Fruit fly (Drosophila melanogaster) whole organism, pupa: ENCODE measurements around the gene Eig71Eh.
A peak's percentile ranks its signal among the peaks of the same experiment; 100 is the strongest.

Experiments
- CG10348 ChIP-seq: fragments of 200-800 bp; sonication (Bioruptor generic); IDR thresholded peaks from 2 replicates; pipeline ENCODE4 v1.3.6; 2022; ENCODE audit warnings: missing biosample characterization, missing genetic modification characterization
- CG12605 ChIP-seq: fragments of 200-800 bp; sonication (Bioruptor generic); IDR thresholded peaks from 2 replicates; pipeline ENCODE4 v1.3.6; 2022; ENCODE audit warnings: missing biosample characterization, missing genetic modification characterization
- CG13204 ChIP-seq: fragments of 200-800 bp; sonication (Bioruptor generic); optimal IDR thresholded peaks from 2 replicates; lab custom pipeline; 2018; ENCODE audit warnings: missing biosample characterization, mild to moderate bottlenecking, missing genetic modification characterization, moderate library complexity
- CG14655 ChIP-seq: fragments of 200-800 bp; sonication (Bioruptor generic); optimal IDR thresholded peaks from 3 replicates; lab custom pipeline; 2017; ENCODE audit warnings: mild to moderate bottlenecking, missing biosample characterization, missing genetic modification reagents, missing genetic modification characterization
- CG15710 ChIP-seq: fragments of 200-800 bp; sonication (Bioruptor generic); optimal IDR thresholded peaks from 2 replicates; lab custom pipeline; 2018; ENCODE audit warnings: missing biosample characterization, mild to moderate bottlenecking, missing genetic modification characterization, moderate library complexity
- CG17806 ChIP-seq: fragments of 200-800 bp; sonication (Bioruptor generic); optimal IDR thresholded peaks from 2 replicates; lab custom pipeline; 2018; ENCODE audit warnings: missing biosample characterization, mild to moderate bottlenecking, missing genetic modification characterization, moderate library complexity
- CG32121 ChIP-seq: fragments of 200-800 bp; sonication (Bioruptor generic); IDR thresholded peaks from 2 replicates; pipeline ENCODE4 v1.3.6; 2022; ENCODE audit warnings: missing biosample characterization, missing genetic modification characterization
- CG34367 ChIP-seq: fragments of 200-800 bp; sonication (Bioruptor generic); optimal IDR thresholded peaks from 2 replicates; lab custom pipeline; 2018; ENCODE audit warnings: missing biosample characterization, mild to moderate bottlenecking, missing genetic modification characterization
- CG4496 ChIP-seq: fragments of 200-800 bp; sonication (Bioruptor generic); IDR thresholded peaks from 3 replicates; pipeline ENCODE4 v1.3.6; 2022; ENCODE audit warnings: missing biosample characterization, missing genetic modification characterization
- CG8159 ChIP-seq: fragments of 200-800 bp; sonication (Bioruptor generic); optimal IDR thresholded peaks from 3 replicates; lab custom pipeline; 2018; ENCODE audit warnings: missing biosample characterization, mild to moderate bottlenecking, missing genetic modification characterization, moderate library complexity
- CG8301 ChIP-seq: fragments of 200-800 bp; sonication (Bioruptor generic); optimal IDR thresholded peaks from 2 replicates; lab custom pipeline; 2018; ENCODE audit warnings: missing biosample characterization, mild to moderate bottlenecking, missing genetic modification characterization
- CG9948 ChIP-seq: fragments of 200-800 bp; sonication (Bioruptor generic); optimal IDR thresholded peaks from 2 replicates; lab custom pipeline; 2018; ENCODE audit warnings: missing biosample characterization, mild to moderate bottlenecking, missing genetic modification characterization, moderate library complexity
- D1 ChIP-seq: fragments of 200-800 bp; sonication (Bioruptor generic); optimal IDR thresholded peaks from 2 replicates; lab custom pipeline; 2018; ENCODE audit warnings: missing biosample characterization, mild to moderate bottlenecking, missing genetic modification characterization, moderate library complexity
- EcR ChIP-seq: fragments of 200-800 bp; sonication (Bioruptor generic); optimal IDR thresholded peaks from 3 replicates; lab custom pipeline; 2019; ENCODE audit warnings: missing biosample characterization, missing genetic modification characterization, mild to moderate bottlenecking, moderate library complexity, missing genetic modification reagents
- Ets98B ChIP-seq: fragments of 200-800 bp; sonication (Bioruptor generic); IDR thresholded peaks from 2 replicates; pipeline ENCODE4 v1.3.6; 2022; ENCODE audit warnings: missing biosample characterization, missing genetic modification characterization
- Pif1A ChIP-seq: fragments of 200-800 bp; sonication (Bioruptor generic); optimal IDR thresholded peaks from 3 replicates; lab custom pipeline; 2016; ENCODE audit warnings: missing biosample characterization, missing genetic modification characterization
- Pif1B ChIP-seq: fragments of 200-800 bp; sonication (Bioruptor generic); optimal IDR thresholded peaks from 3 replicates; lab custom pipeline; 2016; ENCODE audit warnings: missing biosample characterization, missing genetic modification characterization
- Snoo ChIP-seq: fragments of 200-800 bp; sonication (Bioruptor generic); optimal IDR thresholded peaks from 3 replicates; lab custom pipeline; 2017; ENCODE audit warnings: missing biosample characterization, mild to moderate bottlenecking, missing genetic modification characterization, inconsistent platforms
- fd96Ca ChIP-seq: fragments of 200-800 bp; sonication (Bioruptor generic); IDR thresholded peaks from 3 replicates; pipeline ENCODE4 v1.3.6; 2022; ENCODE audit warnings: missing biosample characterization, missing genetic modification characterization
- gl ChIP-seq: fragments of 200-800 bp; sonication (Bioruptor generic); optimal IDR thresholded peaks from 2 replicates; lab custom pipeline; 2018; ENCODE audit warnings: missing biosample characterization, mild to moderate bottlenecking, missing genetic modification characterization
- rn ChIP-seq: fragments of 200-800 bp; sonication (Bioruptor generic); IDR thresholded peaks from 2 replicates; pipeline ENCODE4 v1.3.6; 2022; ENCODE audit warnings: missing biosample characterization, missing genetic modification characterization

Gene Eig71Eh

dm6 chr3L:15695195-15695594, 36.0 kb upstream of the Eig71Eh start:
- TF ChIP-seq rn (no peak), CG4496 (GFP tag; lab: Robert Waterston, UW) (0 out of 3 replicates have a peak, but pooled peaks have one; percentile 48), CG14655 (no peak), CG13204 (GFP tag; lab: Kevin White, UChicago) (no peak)

dm6 chr3L:15694406-15694805, 35.2 kb upstream of the Eig71Eh start:
- TF ChIP-seq EcR (GFP tag; lab: Kevin White, UChicago) (no peak), CG14655 (no peak), CG8159 (tag; lab: Kevin White, UChicago) (no peak), D1 (tag; lab: Kevin White, UChicago) (no peak), CG12605 (GFP tag; lab: Robert Waterston, UW) (no peak), gl (tag; lab: Kevin White, UChicago) (no peak), CG9948 (tag; lab: Kevin White, UChicago) (no peak)

dm6 chr3L:15692794-15693532, 33.7 kb upstream of the Eig71Eh start:
- TF ChIP-seq Pif1A (GFP tag; lab: Kevin White, UChicago) (no peak), Ets98B (no peak), CG15710 (tag; lab: Kevin White, UChicago) (peak; percentile 20), CG34367 (tag; lab: Kevin White, UChicago) (peak; percentile 9), D1 (tag; lab: Kevin White, UChicago) (no peak), rn (no peak), CG12605 (GFP tag; lab: Robert Waterston, UW) (no peak), CG17806 (tag; lab: Kevin White, UChicago) (peak; percentile 32), CG10348 (no peak), Snoo (peak; percentile 4), CG13204 (GFP tag; lab: Kevin White, UChicago) (no peak), CG9948 (tag; lab: Kevin White, UChicago) (peak; percentile 48), CG14655 (peak; percentile 57), Pif1B (GFP tag; lab: Kevin White, UChicago) (peak; percentile 25), fd96Ca (GFP tag; lab: Robert Waterston, UW) (no peak), CG8159 (tag; lab: Kevin White, UChicago) (peak; percentile 59)

- TF ChIP-seq rn (no peak), D1 (tag; lab: Kevin White, UChicago) (no peak), Ets98B (no peak), Pif1A (GFP tag; lab: Kevin White, UChicago) (no peak), CG12605 (GFP tag; lab: Robert Waterston, UW) (no peak), CG8301 (tag; lab: Kevin White, UChicago) (no peak), CG32121 (GFP tag; lab: Robert Waterston, UW) (no peak), CG4496 (GFP tag; lab: Robert Waterston, UW) (no peak), Pif1B (GFP tag; lab: Kevin White, UChicago) (no peak), CG10348 (no peak), CG34367 (tag; lab: Kevin White, UChicago) (no peak), CG8159 (tag; lab: Kevin White, UChicago) (no peak), CG9948 (tag; lab: Kevin White, UChicago) (no peak)
Measured at dm6 chr3L:15692388-15692787, 33.1 kb upstream of the Eig71Eh start.

DNA sequence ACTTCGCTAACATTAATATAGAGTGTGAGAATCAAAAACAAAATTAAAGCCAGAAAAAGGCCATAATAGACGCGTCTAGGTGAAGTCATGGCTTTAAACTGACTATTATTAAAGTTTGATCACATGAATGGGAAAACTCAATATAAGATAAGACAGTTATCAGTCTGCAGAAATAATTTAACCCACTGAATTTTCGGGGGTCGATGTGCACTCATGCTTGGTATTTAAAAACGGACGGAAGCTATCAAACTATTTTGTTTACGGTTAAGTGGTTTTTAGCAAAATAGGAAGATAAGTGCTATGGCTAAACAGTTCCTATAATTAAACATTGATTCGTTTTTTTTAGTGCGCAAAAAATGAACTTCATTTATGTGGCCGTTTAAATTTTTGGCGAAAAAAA, 32.7 kb upstream of the Eig71Eh start, which contains the start of gene CG34451:
CG34451 (minus strand) TSS at position 101 of the 400 bp plus-strand sequence.
- TF ChIP-seq Pif1B (GFP tag; lab: Kevin White, UChicago): no peak

DNA sequence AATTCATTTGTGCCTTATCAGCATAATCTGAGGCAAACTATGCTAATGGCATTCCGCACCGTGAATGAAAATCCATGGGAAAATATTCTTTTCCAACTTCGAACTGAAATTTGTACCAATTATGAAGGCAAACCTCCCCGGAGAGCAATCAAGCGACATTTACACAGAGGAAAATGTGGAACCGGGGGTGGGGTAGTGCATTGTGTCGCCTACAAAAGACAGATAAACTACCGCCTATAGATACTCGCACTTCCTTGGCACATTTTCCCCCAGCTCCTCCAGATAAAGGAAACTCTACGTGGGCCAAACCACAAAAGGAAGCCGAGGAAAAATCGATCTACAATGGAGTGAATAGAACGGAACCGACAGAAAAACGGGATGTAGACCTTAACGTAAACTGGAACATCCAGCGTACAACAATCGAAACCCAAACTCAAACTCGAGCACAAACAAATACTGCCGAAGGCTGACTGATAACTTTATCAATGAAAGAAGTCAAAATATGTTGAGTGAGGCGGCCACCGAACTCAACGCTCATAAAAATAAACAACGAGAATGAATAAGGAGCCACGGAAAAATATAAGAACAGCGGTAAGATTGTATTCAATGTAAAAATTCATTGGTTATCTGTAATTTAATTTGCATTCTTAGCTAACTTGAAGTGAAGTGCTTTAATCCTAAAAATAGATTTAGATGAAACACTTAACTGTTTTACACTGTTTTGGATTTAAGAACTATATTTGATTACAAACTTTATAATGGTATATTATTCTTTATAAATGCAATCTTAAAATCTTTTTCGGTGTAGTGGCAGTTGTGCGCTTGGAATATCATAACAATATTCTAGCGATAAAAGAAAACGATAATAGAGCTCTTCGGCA, 31.7 kb upstream of the Eig71Eh start:
- peak; percentile 39 for TF ChIP-seq EcR (GFP tag; lab: Kevin White, UChicago)
- no peak for TF ChIP-seq CG8301 (tag; lab: Kevin White, UChicago)
- no peak for TF ChIP-seq CG12605 (GFP tag; lab: Robert Waterston, UW)
- TF ChIP-seq rn: no peak
- TF ChIP-seq gl (tag; lab: Kevin White, UChicago): no peak
- TF ChIP-seq Pif1B (GFP tag; lab: Kevin White, UChicago): no peak
- no peak for TF ChIP-seq CG8159 (tag; lab: Kevin White, UChicago)
- no peak for TF ChIP-seq CG15710 (tag; lab: Kevin White, UChicago)
